Fruit fly (Drosophila melanogaster) whole organism, prepupa: ENCODE results near the gene CG6163.
A peak's percentile ranks its signal among the peaks of the same experiment; 100 is the strongest.

Source experiments
- CG10669 ChIP-seq: fragments of 200-800 bp; sonication (Bioruptor generic); optimal IDR thresholded peaks from 3 replicates; lab custom pipeline; 2018; ENCODE audit warnings: missing biosample characterization, mild to moderate bottlenecking, missing genetic modification characterization, moderate library complexity
- CG16779 ChIP-seq: fragments of 200-800 bp; sonication (Bioruptor generic); optimal IDR thresholded peaks from 3 replicates; lab custom pipeline; 2017; ENCODE audit warnings: missing biosample characterization, mild to moderate bottlenecking, missing genetic modification characterization
- CG4318 ChIP-seq: fragments of 200-800 bp; sonication (Bioruptor generic); optimal IDR thresholded peaks from 3 replicates; lab custom pipeline; 2017; ENCODE audit warnings: missing biosample characterization, mild to moderate bottlenecking, missing genetic modification characterization
- CG6792 ChIP-seq: fragments of 200-800 bp; sonication (Bioruptor generic); optimal IDR thresholded peaks from 3 replicates; lab custom pipeline; 2016; ENCODE audit warnings: missing biosample characterization, missing genetic modification characterization
- Ets21C ChIP-seq: fragments of 200-800 bp; sonication (Bioruptor generic); optimal IDR thresholded peaks from 3 replicates; lab custom pipeline; 2016; ENCODE audit warnings: missing biosample characterization, missing genetic modification characterization
- Gug ChIP-seq: fragments of 200-800 bp; sonication (Bioruptor generic); IDR thresholded peaks from 2 replicates; pipeline ENCODE4 v1.3.6; 2022; ENCODE audit warnings: missing biosample characterization, missing genetic modification characterization
- Smox ChIP-seq: fragments of 200-800 bp; sonication (Bioruptor generic); optimal IDR thresholded peaks from 3 replicates; lab custom pipeline; 2016; ENCODE audit warnings: missing biosample characterization, missing genetic modification characterization
- lz ChIP-seq: fragments of 200-800 bp; sonication (Bioruptor generic); optimal IDR thresholded peaks from 3 replicates; lab custom pipeline; 2016; ENCODE audit warnings: missing biosample characterization, missing genetic modification characterization
- salr ChIP-seq, 2 experiments: fragments of 200-800 bp; sonication (Bioruptor generic); optimal IDR thresholded peaks; 3 replicates each; lab custom pipeline; 2016 to 2018; ENCODE audit warnings: missing biosample characterization in 2 of 2, missing genetic modification characterization in 2 of 2, mild to moderate bottlenecking in 1 of 2

DNA sequence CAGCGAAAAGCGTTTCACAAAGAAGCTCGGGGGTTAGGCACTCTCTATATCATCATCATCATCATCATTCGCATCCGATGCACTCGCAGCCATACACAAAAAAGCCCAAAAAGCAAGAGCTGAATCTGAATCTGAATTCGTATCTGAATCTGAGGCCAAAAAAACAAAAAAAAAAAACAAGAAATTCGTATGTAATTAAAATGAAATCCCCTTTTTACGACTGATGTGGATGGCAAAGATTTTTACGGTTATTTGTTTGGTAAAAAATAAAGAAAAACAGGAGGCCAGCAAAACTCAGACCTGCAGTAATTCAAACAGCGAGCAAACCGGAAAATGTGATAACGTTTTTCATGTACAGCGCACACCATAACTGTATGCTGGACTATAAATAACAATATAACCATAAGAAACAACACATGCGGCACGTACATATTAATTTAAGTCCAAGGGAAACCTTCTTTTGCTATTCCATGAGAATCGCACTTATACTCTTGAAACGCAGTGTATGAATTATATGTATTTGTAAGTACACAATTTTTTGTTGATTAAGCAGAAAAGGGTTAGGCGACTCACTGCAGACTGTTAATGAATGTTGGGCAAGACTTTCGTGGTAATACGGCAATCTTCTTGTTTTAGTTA is 46.0 kb downstream of the CG6163 start:
- TF ChIP-seq Ets21C = peak; percentile 94
- TF ChIP-seq Smox (GFP tag; lab: Kevin White, UChicago) = peak; percentile 95
- TF ChIP-seq Gug (GFP tag; lab: Robert Waterston, UW) = peak; percentile 73
- TF ChIP-seq salr (GFP tag; optimal IDR thresholded peaks at IDR 0.05; lab: Kevin White, UChicago) = peak; percentile 52 to 64
- TF ChIP-seq CG6792 (GFP tag; lab: Kevin White, UChicago) = peak; percentile 85
- TF ChIP-seq CG10669 (GFP tag; lab: Kevin White, UChicago) = peak; percentile 51
- TF ChIP-seq lz (GFP tag; lab: Kevin White, UChicago) = peak; percentile 96
- TF ChIP-seq CG16779 (tag; lab: Kevin White, UChicago) = peak; percentile 57
- TF ChIP-seq CG4318 (GFP tag; lab: Kevin White, UChicago) = peak; percentile 32
